Worm (Caenorhabditis elegans): ENCODE data around the gene nstp-6.

Gene nstp-6

ce11 chrIV:3496358-3496757, 51.0 kb downstream of the nstp-6 start, which contains the start of gene C09G12.17:
C09G12.17 (minus strand) TSS chrIV:3496458.
- TF ChIP-seq sea-2 (GFP tag; optimal IDR thresholded peaks at IDR 0.05) (no peak), eor-1 (tag; optimal IDR thresholded peaks at IDR 0.05) (no peak), nhr-77 (tag; optimal IDR thresholded peaks at IDR 0.05) (no peak), snpc-4 (tag; optimal IDR thresholded peaks at IDR 0.05) (no peak), ceh-82 (tag; optimal IDR thresholded peaks at IDR 0.05) (no peak), nhr-23 (tag; optimal IDR thresholded peaks at IDR 0.05) (no peak), ztf-11 (tag; optimal IDR thresholded peaks at IDR 0.05) (no peak), pha-4 (tag; optimal IDR thresholded peaks at IDR 0.05) (no peak), nhr-12 (tag; optimal IDR thresholded peaks at IDR 0.05) (no peak), fkh-2 (tag; optimal IDR thresholded peaks at IDR 0.05) (no peak), aly-2 (tag; optimal IDR thresholded peaks at IDR 0.05) (no peak), unc-62 (GFP tag; optimal IDR thresholded peaks at IDR 0.05) (no peak), fos-1 (tag; optimal IDR thresholded peaks at IDR 0.05) (no peak), nhr-237 (tag; optimal IDR thresholded peaks at IDR 0.05) (no peak), lsy-12 (tag; optimal IDR thresholded peaks at IDR 0.05) (no peak), egl-27 (tag; optimal IDR thresholded peaks at IDR 0.05) (no peak), nhr-11 (tag; optimal IDR thresholded peaks at IDR 0.05) (no peak), mdl-1 (tag; optimal IDR thresholded peaks at IDR 0.05) (no peak), nhr-67 (tag; optimal IDR thresholded peaks at IDR 0.05) (no peak)

Data from whole organism, L3 larva.